Fruit fly (Drosophila melanogaster) whole organism: ENCODE measurements around the gene IntS11.

Experiments
- CG8478 ChIP-seq: fragments of >200 bp; optimal IDR thresholded peaks from 2 replicates; lab custom pipeline; 2018; ENCODE audit warnings: inconsistent platforms
- Dll ChIP-seq: fragments of >200 bp; optimal IDR thresholded peaks from 2 replicates; lab custom pipeline; 2017
- EcR ChIP-seq, 2 experiments: fragments of >200 bp; optimal IDR thresholded peaks; 2 replicates each; lab custom pipeline; 2017; ENCODE audit warnings: missing biosample characterization in 2 of 2, missing genetic modification characterization in 2 of 2, missing genetic modification reagents in 2 of 2
- pan ChIP-seq: fragments of >200 bp; optimal IDR thresholded peaks from 2 replicates; lab custom pipeline; 2017
- psq ChIP-seq: fragments of >200 bp; optimal IDR thresholded peaks from 2 replicates; lab custom pipeline; 2017
- usp ChIP-seq: fragments of >200 bp; optimal IDR thresholded peaks from 2 replicates; lab custom pipeline; 2017; ENCODE audit warnings: missing biosample characterization, missing genetic modification characterization, mixed read lengths

The IntS11 gene

DNA sequence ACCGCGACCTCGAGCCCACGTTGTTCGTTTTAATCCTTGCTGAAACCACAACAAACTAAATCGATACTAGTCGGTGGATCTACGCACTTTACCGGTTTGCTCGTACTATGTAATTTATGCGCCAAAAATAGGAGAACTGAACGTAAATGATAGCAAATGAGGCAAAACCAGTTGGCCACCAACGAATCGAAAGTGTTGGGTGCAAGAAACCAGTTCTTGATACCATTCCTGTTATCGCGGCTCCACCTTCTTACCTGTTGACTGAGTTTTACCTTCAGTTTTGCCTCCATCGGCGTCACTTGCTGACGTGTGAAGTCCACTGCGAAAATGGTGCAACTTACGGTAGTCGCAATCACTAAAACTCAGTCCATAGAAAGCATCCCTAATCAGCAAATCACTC lies 5.1 kb upstream of the IntS11 start:
- TF ChIP-seq CG8478 (lab: Kevin White, UChicago) (no peak), pan (lab: Kevin White, UChicago) (no peak), usp (GFP tag; lab: Kevin White, UChicago) (no peak), psq (lab: Kevin White, UChicago) (no peak), EcR (GFP tag; optimal IDR thresholded peaks at IDR 0.05; lab: Kevin White, UChicago) (no peak), Dll (lab: Kevin White, UChicago) (no peak)

DNA sequence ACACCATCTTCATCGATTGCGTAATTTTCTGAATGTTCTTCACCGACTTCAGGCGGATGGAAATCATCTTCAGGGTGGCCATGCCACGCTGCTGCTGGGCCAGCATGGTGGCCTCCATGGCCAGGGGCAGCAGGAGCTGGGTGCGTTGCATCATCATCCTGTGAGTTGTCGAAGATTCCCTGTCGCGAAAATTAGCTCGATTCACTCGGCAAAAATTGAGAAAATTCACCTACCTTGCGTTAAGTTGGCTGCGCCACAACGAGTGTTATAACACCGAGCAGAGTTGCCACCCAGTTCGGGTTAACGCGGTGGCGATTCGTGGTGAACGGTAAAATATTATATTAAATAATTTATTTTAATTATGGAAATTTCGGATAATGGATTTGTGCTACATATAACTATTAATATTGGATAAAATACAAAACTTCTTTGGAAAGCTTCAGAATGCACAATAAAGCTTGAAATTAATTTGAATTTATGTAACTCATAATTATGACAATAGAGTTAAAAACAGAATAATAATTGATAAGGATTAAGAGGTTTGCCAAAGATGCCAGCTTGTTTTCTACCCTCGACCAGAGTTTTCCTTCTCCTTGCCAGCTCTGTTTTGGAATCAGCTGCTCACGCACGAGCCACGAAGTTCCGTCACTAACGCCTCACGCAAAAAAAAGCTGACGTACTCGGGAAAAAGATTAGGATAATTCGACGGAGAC lies 3.6 kb downstream of the IntS11 start, which contains the start of the genes ATPsyngamma and yata:
TSS of gene ATPsyngamma (minus strand) at position 573 of the 713 bp plus-strand sequence.
TSS of gene yata (plus strand) at position 629 of the 713 bp plus-strand sequence.
- TF ChIP-seq pan (lab: Kevin White, UChicago) (no peak), Dll (lab: Kevin White, UChicago) (no peak), EcR (GFP tag; optimal IDR thresholded peaks at IDR 0.05; lab: Kevin White, UChicago) (no peak), usp (GFP tag; lab: Kevin White, UChicago) (no peak), psq (lab: Kevin White, UChicago) (no peak), CG8478 (lab: Kevin White, UChicago) (no peak)

DNA sequence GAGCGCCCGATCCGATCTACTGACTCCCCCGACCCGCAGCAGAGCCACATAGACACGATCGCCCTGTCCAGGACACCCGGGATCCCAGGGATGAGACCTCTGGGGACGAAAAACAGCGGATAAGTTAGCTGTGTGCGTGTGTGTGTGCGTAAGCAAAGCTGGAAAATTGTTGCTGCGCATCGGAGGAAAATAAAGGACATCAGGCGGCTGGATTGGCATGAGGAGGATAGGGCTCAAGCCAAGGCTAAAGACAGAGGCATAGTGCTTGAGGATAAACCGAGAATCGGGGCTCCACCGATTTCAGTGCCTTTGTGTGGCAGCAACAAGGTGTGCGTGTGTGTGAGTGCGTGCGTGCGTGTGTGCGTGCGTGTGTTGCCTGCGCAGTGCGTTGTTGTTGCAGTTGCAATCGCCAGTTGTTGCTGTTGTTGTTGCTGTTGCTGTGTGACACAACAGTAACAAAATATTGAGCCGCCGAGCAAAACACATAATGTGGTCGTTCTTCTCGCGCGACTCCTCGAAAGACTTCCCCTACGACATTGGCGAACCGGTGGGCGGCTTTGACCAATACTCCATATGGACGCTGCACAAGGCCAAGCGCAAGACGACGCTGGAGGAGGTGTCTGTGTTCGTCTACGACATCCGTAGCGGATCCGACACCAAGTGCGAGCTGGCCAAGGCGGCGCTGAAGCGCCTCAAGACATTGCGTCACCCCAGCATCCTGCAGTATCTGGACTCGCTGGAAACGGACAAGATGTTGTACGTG lies 4.3 kb downstream of the IntS11 start:
- TF ChIP-seq psq (lab: Kevin White, UChicago) (no peak), usp (GFP tag; lab: Kevin White, UChicago) (no peak)

DNA sequence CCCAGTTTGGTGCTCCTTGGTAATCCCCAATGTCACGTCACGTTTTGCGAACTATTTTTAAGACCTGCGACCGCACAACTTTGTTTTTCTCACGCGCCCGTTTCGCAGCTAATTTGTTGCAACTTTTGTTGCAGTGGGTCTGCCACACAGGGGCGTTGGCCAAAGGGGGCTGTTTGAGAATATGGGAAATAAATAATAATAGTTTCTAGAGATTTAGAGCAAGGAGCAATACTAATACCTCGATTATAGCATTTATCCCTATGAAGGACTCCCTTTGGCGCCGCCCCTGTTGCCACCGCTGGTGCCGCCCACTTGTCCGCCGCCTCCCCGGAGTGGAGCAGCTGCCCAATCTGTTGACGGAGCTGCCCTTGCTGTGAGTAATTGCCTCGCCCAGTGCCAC lies 10.1 kb downstream of the IntS11 start:
- TF ChIP-seq CG8478 (lab: Kevin White, UChicago) = no peak
- TF ChIP-seq usp (GFP tag; lab: Kevin White, UChicago) = no peak
- no peak for TF ChIP-seq psq (lab: Kevin White, UChicago)
- no peak for TF ChIP-seq EcR (GFP tag; optimal IDR thresholded peaks at IDR 0.05; lab: Kevin White, UChicago)
- TF ChIP-seq Dll (lab: Kevin White, UChicago) = no peak
- TF ChIP-seq pan (lab: Kevin White, UChicago) = no peak

DNA sequence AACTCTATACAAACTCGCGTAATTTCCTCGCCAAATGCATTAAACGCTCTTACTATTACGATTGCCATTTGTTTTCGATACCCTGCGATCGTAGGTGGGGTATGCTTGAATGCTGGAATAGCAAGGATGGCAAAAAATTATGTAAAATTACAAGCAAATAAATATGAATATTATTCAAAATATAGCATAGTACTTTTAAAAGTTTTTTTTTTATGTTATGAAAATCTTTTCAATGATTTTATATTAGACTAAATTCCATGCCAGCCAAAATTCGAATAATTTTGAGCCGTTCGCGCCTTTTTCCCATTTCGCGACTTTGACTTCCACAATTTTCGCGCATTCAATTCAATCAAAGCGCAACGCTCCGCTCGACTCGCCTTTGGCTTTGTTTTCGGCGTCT lies 11.0 kb downstream of the IntS11 start:
- no peak for TF ChIP-seq CG8478 (lab: Kevin White, UChicago)

DNA sequence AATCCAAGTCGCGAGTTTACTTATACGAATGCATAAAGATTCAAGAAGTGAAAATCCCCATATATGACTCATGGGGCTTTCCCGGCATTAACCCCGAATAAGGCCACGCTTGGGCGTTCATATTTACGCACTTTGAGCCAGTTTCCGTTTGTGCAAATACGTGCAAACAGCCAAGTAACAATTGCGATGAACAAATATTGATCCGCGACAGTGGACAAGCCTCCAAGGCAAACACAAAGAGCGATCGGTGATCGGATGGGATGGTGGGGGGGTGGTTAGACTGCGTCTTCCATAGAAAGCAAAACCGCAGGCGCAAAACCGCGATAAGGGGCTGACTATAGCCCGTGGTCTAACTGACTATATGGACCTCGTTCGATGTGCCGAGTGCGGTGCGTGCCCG lies 12.1 kb downstream of the IntS11 start:
- TF ChIP-seq psq (lab: Kevin White, UChicago) (no peak), EcR (GFP tag; optimal IDR thresholded peaks at IDR 0.05; lab: Kevin White, UChicago) (no peak), usp (GFP tag; lab: Kevin White, UChicago) (no peak), pan (lab: Kevin White, UChicago) (no peak), CG8478 (lab: Kevin White, UChicago) (no peak), Dll (lab: Kevin White, UChicago) (no peak)

DNA sequence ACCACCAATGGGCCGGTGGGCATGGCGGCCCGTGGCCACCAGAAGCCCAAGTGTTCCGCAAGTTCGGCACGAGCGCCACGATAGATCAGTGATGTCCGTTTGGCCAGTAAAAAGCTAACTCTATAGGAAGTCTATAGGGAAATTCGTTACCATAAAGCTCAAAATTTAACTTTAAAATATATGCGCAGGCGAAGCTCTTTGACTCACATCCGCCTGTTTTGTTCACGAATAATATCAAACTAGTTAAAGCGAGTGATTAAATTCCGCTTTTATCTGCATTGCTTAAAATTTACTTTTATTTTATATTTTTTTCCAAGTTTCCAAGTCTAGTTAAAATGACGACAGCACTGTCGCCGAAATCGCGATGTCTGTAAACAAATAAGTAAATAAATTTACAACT lies 12.5 kb downstream of the IntS11 start:
- TF ChIP-seq psq (lab: Kevin White, UChicago) (no peak), Dll (lab: Kevin White, UChicago) (no peak), CG8478 (lab: Kevin White, UChicago) (no peak), EcR (GFP tag; optimal IDR thresholded peaks at IDR 0.05; lab: Kevin White, UChicago) (no peak), usp (GFP tag; lab: Kevin White, UChicago) (no peak), pan (lab: Kevin White, UChicago) (no peak)

DNA sequence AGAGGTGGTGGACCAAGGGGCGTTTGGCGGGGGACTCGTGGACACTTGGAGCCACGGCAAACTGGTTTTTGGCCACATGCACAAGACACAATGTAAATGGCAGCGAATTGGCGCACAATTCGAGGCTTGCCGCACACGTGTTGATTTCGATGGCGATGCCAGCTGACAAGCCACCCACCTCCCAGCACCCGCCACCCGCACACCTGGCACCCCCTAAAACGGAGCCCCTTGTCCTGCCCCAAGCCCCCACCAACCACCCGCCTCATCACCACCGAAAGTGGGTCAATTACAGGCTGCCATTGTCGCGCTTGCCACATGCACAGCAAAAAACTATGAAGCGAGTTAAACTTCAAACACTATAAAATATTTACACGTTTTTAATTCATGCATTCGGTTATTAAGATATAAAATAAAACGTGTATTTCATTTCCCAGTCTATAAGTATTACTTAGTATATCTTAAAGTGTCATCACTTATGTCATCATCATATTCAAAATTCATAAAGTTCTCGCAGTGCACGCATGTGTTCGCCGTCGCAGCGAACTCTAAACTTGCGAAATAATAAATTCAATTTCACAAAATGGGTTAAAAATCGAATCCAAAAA lies 13.1 kb downstream of the IntS11 start:
- no peak for TF ChIP-seq usp (GFP tag; lab: Kevin White, UChicago)
- TF ChIP-seq pan (lab: Kevin White, UChicago) = no peak
- no peak for TF ChIP-seq psq (lab: Kevin White, UChicago)
- TF ChIP-seq EcR (GFP tag; optimal IDR thresholded peaks at IDR 0.05; lab: Kevin White, UChicago) = no peak
- no peak for TF ChIP-seq Dll (lab: Kevin White, UChicago)
- TF ChIP-seq CG8478 (lab: Kevin White, UChicago) = no peak

DNA sequence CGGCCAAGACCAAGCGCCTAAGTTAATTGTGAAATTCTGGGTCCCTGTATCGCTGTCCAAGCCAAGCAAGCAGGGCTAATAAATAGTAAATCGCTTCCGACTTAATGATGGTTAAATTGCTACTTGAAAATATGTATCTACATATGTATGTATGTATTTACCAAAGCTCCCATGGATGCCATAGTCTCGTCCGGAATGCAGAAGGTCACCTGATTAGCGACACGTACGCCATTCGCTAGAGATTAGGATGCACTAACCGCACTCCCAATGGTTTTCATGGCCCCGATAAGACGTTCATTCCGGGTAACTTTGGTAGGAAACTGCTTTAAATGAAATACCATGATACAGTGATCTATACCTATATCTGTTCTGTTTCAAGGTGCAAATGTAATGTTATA lies 13.6 kb downstream of the IntS11 start:
- TF ChIP-seq Dll (lab: Kevin White, UChicago) = no peak
- TF ChIP-seq EcR (GFP tag; optimal IDR thresholded peaks at IDR 0.05; lab: Kevin White, UChicago) = no peak
- no peak for TF ChIP-seq psq (lab: Kevin White, UChicago)
- TF ChIP-seq pan (lab: Kevin White, UChicago) = no peak
- TF ChIP-seq CG8478 (lab: Kevin White, UChicago) = no peak
- no peak for TF ChIP-seq usp (GFP tag; lab: Kevin White, UChicago)

DNA sequence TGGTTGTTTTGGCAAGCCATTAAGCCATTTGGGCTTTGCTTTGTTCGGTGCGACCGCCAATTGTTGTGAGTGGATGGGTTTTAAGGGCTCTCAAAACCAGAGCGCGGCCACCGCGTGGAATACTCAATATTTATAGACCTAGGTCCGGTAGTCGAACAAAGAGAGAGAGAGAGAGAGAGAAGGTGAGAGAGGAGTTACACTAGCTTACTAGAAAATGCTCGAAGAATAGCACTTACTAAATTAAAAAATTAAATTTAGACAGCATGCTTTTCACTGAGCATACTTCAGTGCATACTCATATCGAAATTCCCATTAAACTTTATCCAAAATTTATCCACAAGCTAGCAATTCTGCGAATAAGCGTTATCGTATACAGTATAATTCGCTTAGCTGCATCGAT lies 14.9 kb downstream of the IntS11 start:
- TF ChIP-seq Dll (lab: Kevin White, UChicago) (no peak), pan (lab: Kevin White, UChicago) (no peak), psq (lab: Kevin White, UChicago) (no peak), CG8478 (lab: Kevin White, UChicago) (no peak), EcR (GFP tag; optimal IDR thresholded peaks at IDR 0.05; lab: Kevin White, UChicago) (no peak), usp (GFP tag; lab: Kevin White, UChicago) (no peak)

DNA sequence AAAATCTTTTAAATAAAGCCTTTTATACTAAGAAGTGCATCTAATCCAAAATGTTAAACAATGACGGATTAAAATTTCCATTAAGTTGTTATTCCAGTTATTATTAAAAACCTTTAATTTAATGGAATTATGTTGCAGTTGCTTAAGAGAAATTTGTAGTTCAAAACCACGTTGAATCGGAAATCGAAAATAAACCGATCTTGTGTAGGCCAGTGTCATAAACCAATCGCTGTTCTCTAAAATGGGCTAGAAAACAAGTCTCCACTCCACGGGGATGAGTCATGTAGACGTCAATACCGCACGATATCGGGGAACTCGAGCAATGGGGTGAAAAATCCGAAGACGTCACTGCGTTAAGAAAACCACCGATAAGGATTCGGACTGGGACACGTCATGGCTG lies 16.4 kb downstream of the IntS11 start:
- TF ChIP-seq EcR (GFP tag; optimal IDR thresholded peaks at IDR 0.05; lab: Kevin White, UChicago) = no peak
- TF ChIP-seq usp (GFP tag; lab: Kevin White, UChicago) = no peak
- TF ChIP-seq Dll (lab: Kevin White, UChicago) = no peak
- TF ChIP-seq pan (lab: Kevin White, UChicago) = no peak
- no peak for TF ChIP-seq psq (lab: Kevin White, UChicago)
- no peak for TF ChIP-seq CG8478 (lab: Kevin White, UChicago)
